Worm (Caenorhabditis elegans) whole organism, L4 larva: ENCODE data around the gene C24A8.5.

ENCODE experiments used
- F49E8.2 ChIP-seq: sonication (generic microtip); optimal IDR thresholded peaks from 2 replicates; lab custom pipeline; 2016; ENCODE audit warnings: missing compliant biosample characterization, mild to moderate bottlenecking, missing genetic modification characterization, borderline replicate concordance
- R02D3.7 ChIP-seq: fragments of 150-350 bp; sonication (generic microtip); optimal IDR thresholded peaks from 3 replicates; lab custom pipeline; 2014; ENCODE audit warnings: missing biosample characterization, missing genetic modification characterization
- ZK337.2 ChIP-seq: fragments of 200-800 bp; sonication (Bioruptor generic); IDR thresholded peaks from 2 replicates; pipeline ENCODE4 v1.3.6; 2022; ENCODE audit warnings: missing genetic modification reagents, missing genetic modification characterization, missing compliant biosample characterization
- ceh-82 ChIP-seq: sonication (generic microtip); optimal IDR thresholded peaks from 2 replicates; lab custom pipeline; 2017; ENCODE audit warnings: missing biosample characterization, missing genetic modification characterization
- ctbp-1 ChIP-seq: fragments of 200-800 bp; sonication (Bioruptor generic); IDR thresholded peaks from 2 replicates; pipeline ENCODE4 v1.3.6; 2022; ENCODE audit warnings: missing genetic modification reagents, missing genetic modification characterization, missing compliant biosample characterization
- dmd-9 ChIP-seq: fragments of 200-800 bp; sonication (Bioruptor generic); IDR thresholded peaks from 2 replicates; pipeline ENCODE4 v1.3.6; 2022; ENCODE audit warnings: missing genetic modification reagents, missing genetic modification characterization, missing compliant biosample characterization
- egl-27 ChIP-seq: sonication (generic microtip); optimal IDR thresholded peaks from 3 replicates; lab custom pipeline; 2017; ENCODE audit warnings: missing biosample characterization, missing genetic modification reagents, missing genetic modification characterization
- lin-39 ChIP-seq: fragments of 150-350 bp; optimal IDR thresholded peaks from 2 replicates; lab custom pipeline; 2014; ENCODE audit warnings: missing biosample characterization, missing genetic modification reagents, missing genetic modification characterization
- mxl-2 ChIP-seq: fragments of 200-800 bp; sonication (Bioruptor generic); conservative IDR thresholded peaks from 2 replicates; pipeline ENCODE4 v1.3.6; 2022; ENCODE audit warnings: missing genetic modification reagents, missing genetic modification characterization, missing compliant biosample characterization
- nhr-237 ChIP-seq: sonication (generic microtip); optimal IDR thresholded peaks from 2 replicates; lab custom pipeline; 2017; ENCODE audit warnings: missing biosample characterization, missing genetic modification characterization
- nhr-25 ChIP-seq: sonication (generic microtip); optimal IDR thresholded peaks from 2 replicates; lab custom pipeline; 2017; ENCODE audit warnings: missing genetic modification characterization, mild to moderate bottlenecking, missing compliant biosample characterization, antibody characterized with exemption, moderate library complexity, borderline replicate concordance; ENCODE audit not compliant: insufficient read depth
- nhr-76 ChIP-seq: fragments of 150-350 bp; optimal IDR thresholded peaks from 2 replicates; lab custom pipeline; 2014; ENCODE audit warnings: missing biosample characterization, missing genetic modification characterization
- pqm-1 ChIP-seq: sonication (generic microtip); optimal IDR thresholded peaks from 2 replicates; lab custom pipeline; 2017; ENCODE audit warnings: missing biosample characterization, missing genetic modification characterization
- spr-1 ChIP-seq: sonication (generic microtip); optimal IDR thresholded peaks from 2 replicates; lab custom pipeline; 2016; ENCODE audit warnings: mild to moderate bottlenecking, missing genetic modification characterization, missing compliant biosample characterization

- no peak for TF ChIP-seq ceh-82 (tag; lab: Kevin White, UChicago)
- 0 out of 2 replicates have a peak, but pooled peaks have one; percentile 24 for TF ChIP-seq ctbp-1 (GFP tag; lab: Robert Waterston, UW)
- TF ChIP-seq pqm-1 (tag; lab: Kevin White, UChicago): no peak
- no peak for TF ChIP-seq egl-27 (tag; lab: Kevin White, UChicago)
- TF ChIP-seq ZK337.2 (GFP tag; lab: Robert Waterston, UW): no peak
- TF ChIP-seq R02D3.7 (tag; lab: Kevin White, UChicago): no peak
- no peak for TF ChIP-seq nhr-25 (tag; lab: Kevin White, UChicago)
- TF ChIP-seq nhr-237 (tag; lab: Kevin White, UChicago): no peak
- no peak for TF ChIP-seq F49E8.2 (tag; lab: Kevin White, UChicago)
- TF ChIP-seq spr-1: no peak
- no peak for TF ChIP-seq lin-39 (tag; lab: Kevin White, UChicago)
- no peak for TF ChIP-seq mxl-2
- TF ChIP-seq nhr-76 (tag; lab: Kevin White, UChicago): no peak
- TF ChIP-seq dmd-9 (GFP tag; lab: Robert Waterston, UW): no peak
These were observed 31.3 kb downstream of the C24A8.5 start, which contains the start of gene paf-2 for ce11 chrX:4297452-4297851.
